Worm (Caenorhabditis elegans): ENCODE measurements around the gene F25H9.6.

DNA sequence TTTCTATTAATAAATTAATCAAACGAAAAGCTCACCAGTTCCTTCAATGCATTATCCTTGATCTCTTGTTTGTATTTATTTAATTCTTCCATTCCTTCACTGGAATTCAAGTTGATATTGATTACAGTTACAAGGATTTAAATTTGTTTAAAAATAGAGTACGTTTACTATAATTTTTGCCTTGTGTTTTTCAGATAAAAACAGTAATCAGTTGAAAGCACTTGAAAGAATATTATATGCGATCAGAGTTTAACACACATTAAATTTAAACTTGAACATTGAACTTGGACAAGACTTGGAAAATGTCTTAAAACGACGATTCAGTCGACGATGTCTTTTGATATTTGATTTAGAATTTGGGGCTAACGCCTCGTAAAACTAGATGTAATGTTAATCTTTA is 50.6 kb downstream of the F25H9.6 start, which contains the start of gene F53F1.6:
- TF ChIP-seq ztf-11 (tag; optimal IDR thresholded peaks at IDR 0.05): no peak
- TF ChIP-seq nhr-77 (tag; optimal IDR thresholded peaks at IDR 0.05): no peak
- no peak for TF ChIP-seq skn-1 (tag; optimal IDR thresholded peaks at IDR 0.05)
- no peak for TF ChIP-seq nhr-85 (tag)
- TF ChIP-seq fos-1 (tag; optimal IDR thresholded peaks at IDR 0.05): no peak
- no peak for TF ChIP-seq unc-30 (tag; optimal IDR thresholded peaks at IDR 0.05)
- TF ChIP-seq lin-13 (GFP tag; optimal IDR thresholded peaks at IDR 0.05): no peak
- TF ChIP-seq nhr-11 (tag; optimal IDR thresholded peaks at IDR 0.05): no peak
- no peak for TF ChIP-seq swsn-7 (tag; optimal IDR thresholded peaks at IDR 0.05)
- TF ChIP-seq zip-4 (GFP tag; optimal IDR thresholded peaks at IDR 0.05): no peak
- no peak for TF ChIP-seq sox-4 (tag; optimal IDR thresholded peaks at IDR 0.05)
- TF ChIP-seq lin-39 (tag; optimal IDR thresholded peaks at IDR 0.05): no peak
